Worm (Caenorhabditis elegans) whole organism, early embryonic: ENCODE data around the gene sam-10.

Experiments
- B0310.2 ChIP-seq: sonication (generic microtip); optimal IDR thresholded peaks from 2 replicates; lab custom pipeline; 2016; ENCODE audit warnings: mild to moderate bottlenecking, missing genetic modification characterization, missing compliant biosample characterization
- ama-1 ChIP-seq: fragments of 150-350 bp; optimal IDR thresholded peaks from 2 replicates; lab custom pipeline; 2014
- ceh-13 ChIP-seq: fragments of 200-800 bp; sonication (Bioruptor generic); optimal IDR thresholded peaks from 2 replicates; lab custom pipeline; 2018; ENCODE audit warnings: mild to moderate bottlenecking, missing genetic modification characterization, missing compliant biosample characterization
- hnd-1 ChIP-seq: sonication (generic microtip); optimal IDR thresholded peaks from 2 replicates; lab custom pipeline; 2016; ENCODE audit warnings: missing genetic modification characterization, missing compliant biosample characterization
- tbx-37 ChIP-seq: fragments of 200-800 bp; sonication (Bioruptor generic); conservative IDR thresholded peaks from 2 replicates; pipeline ENCODE4 v1.3.6; 2022; ENCODE audit warnings: missing genetic modification reagents, missing genetic modification characterization, missing compliant biosample characterization
- tra-4 ChIP-seq: sonication (generic microtip); optimal IDR thresholded peaks from 2 replicates; lab custom pipeline; 2017; ENCODE audit warnings: missing genetic modification characterization, missing compliant biosample characterization

DNA sequence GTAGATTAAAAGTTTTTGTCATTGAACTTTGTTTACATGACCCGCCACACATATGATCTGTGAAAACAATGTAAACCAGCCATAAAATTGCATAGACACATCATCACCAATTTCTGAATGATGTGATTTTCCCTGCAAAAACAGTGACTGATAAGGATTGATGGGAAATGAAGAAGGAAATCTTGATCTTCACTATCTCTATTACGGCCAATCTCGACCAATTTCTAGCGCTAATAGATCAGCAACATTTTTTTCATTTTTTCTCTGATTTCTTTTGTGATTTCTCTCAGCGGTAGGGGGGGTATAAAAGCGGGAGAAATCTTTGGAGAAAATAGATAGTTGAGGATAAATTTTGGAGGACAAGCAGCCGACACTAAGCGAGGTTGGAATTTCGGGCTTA lies 33.0 kb downstream of the sam-10 start:
- no peak for TF ChIP-seq tra-4 (tag; lab: Kevin White, UChicago)
- TF ChIP-seq tbx-37 (GFP tag; lab: Robert Waterston, UW) = no peak
- no peak for TF ChIP-seq ceh-13 (GFP tag; lab: Kevin White, UChicago)
- TF ChIP-seq ama-1 (lab: Kevin White, UChicago) = no peak
- no peak for TF ChIP-seq B0310.2 (tag; lab: Kevin White, UChicago)
- no peak for TF ChIP-seq hnd-1 (tag; lab: Kevin White, UChicago)
